Fruit fly (Drosophila melanogaster) whole organism, prepupa: ENCODE measurements around the gene UbcE2H.

ENCODE experiments used
- Blimp-1 ChIP-seq: fragments of 200-800 bp; sonication (Bioruptor generic); optimal IDR thresholded peaks from 3 replicates; lab custom pipeline; 2017; ENCODE audit warnings: missing biosample characterization, missing genetic modification characterization, mild to moderate bottlenecking, moderate library complexity, missing genetic modification reagents
- CG10631 ChIP-seq: fragments of 200-800 bp; sonication (Bioruptor generic); optimal IDR thresholded peaks from 2 replicates; lab custom pipeline; 2016; ENCODE audit warnings: missing biosample characterization, missing genetic modification characterization
- CG11294 ChIP-seq: fragments of 200-800 bp; sonication (Bioruptor generic); IDR thresholded peaks from 2 replicates; pipeline ENCODE4 v1.3.6; 2022; ENCODE audit warnings: missing biosample characterization, missing genetic modification characterization
- CG15336 ChIP-seq: fragments of 200-800 bp; sonication (Bioruptor generic); IDR thresholded peaks from 2 replicates; pipeline ENCODE4 v1.3.6; 2022; ENCODE audit warnings: missing biosample characterization, missing genetic modification characterization
- CG1621 ChIP-seq: fragments of 200-800 bp; sonication (Bioruptor generic); optimal IDR thresholded peaks from 3 replicates; lab custom pipeline; 2018; ENCODE audit warnings: missing biosample characterization, mild to moderate bottlenecking, missing genetic modification characterization
- CG31627 ChIP-seq: fragments of 200-800 bp; sonication (Bioruptor generic); optimal IDR thresholded peaks from 3 replicates; lab custom pipeline; 2016; ENCODE audit warnings: missing biosample characterization, missing genetic modification characterization
- CG34406 ChIP-seq: fragments of 200-800 bp; sonication (Bioruptor generic); optimal IDR thresholded peaks from 3 replicates; lab custom pipeline; 2016; ENCODE audit warnings: missing biosample characterization, missing genetic modification characterization
- CG3919 ChIP-seq: fragments of 200-800 bp; sonication (Bioruptor generic); optimal IDR thresholded peaks from 3 replicates; lab custom pipeline; 2016; ENCODE audit warnings: missing biosample characterization, missing genetic modification characterization
- CG4318 ChIP-seq: fragments of 200-800 bp; sonication (Bioruptor generic); optimal IDR thresholded peaks from 3 replicates; lab custom pipeline; 2017; ENCODE audit warnings: missing biosample characterization, mild to moderate bottlenecking, missing genetic modification characterization
- CG6163 ChIP-seq: fragments of 200-800 bp; sonication (Bioruptor generic); IDR thresholded peaks from 3 replicates; pipeline ENCODE4 v1.3.6; 2022; ENCODE audit warnings: missing biosample characterization, missing genetic modification characterization
- CG6792 ChIP-seq: fragments of 200-800 bp; sonication (Bioruptor generic); optimal IDR thresholded peaks from 3 replicates; lab custom pipeline; 2016; ENCODE audit warnings: missing biosample characterization, missing genetic modification characterization
- CG7368 ChIP-seq: fragments of 200-800 bp; sonication (Bioruptor generic); optimal IDR thresholded peaks from 3 replicates; lab custom pipeline; 2016; ENCODE audit warnings: missing biosample characterization, missing genetic modification characterization
- CG8319 ChIP-seq: fragments of 200-800 bp; sonication (Bioruptor generic); optimal IDR thresholded peaks from 3 replicates; lab custom pipeline; 2016; ENCODE audit warnings: missing biosample characterization, missing genetic modification characterization
- Eip75B ChIP-seq: fragments of 200-800 bp; sonication (Bioruptor generic); optimal IDR thresholded peaks from 3 replicates; lab custom pipeline; 2016; ENCODE audit warnings: missing biosample characterization, missing genetic modification characterization
- Eip78C ChIP-seq: fragments of 200-800 bp; sonication (Bioruptor generic); peaks from one replicate; lab custom pipeline; 2016; ENCODE audit warnings: missing biosample characterization, missing genetic modification characterization
- Eip93F ChIP-seq: fragments of 200-800 bp; sonication (Bioruptor generic); optimal IDR thresholded peaks from 2 replicates; lab custom pipeline; 2016; ENCODE audit warnings: missing biosample characterization, mild to moderate bottlenecking, missing genetic modification characterization
- Ets96B ChIP-seq: fragments of 200-800 bp; optimal IDR thresholded peaks from 2 replicates; lab custom pipeline; 2019; ENCODE audit warnings: missing biosample characterization, mild to moderate bottlenecking, missing genetic modification characterization, moderate library complexity
- Gug ChIP-seq: fragments of 200-800 bp; sonication (Bioruptor generic); IDR thresholded peaks from 2 replicates; pipeline ENCODE4 v1.3.6; 2022; ENCODE audit warnings: missing biosample characterization, missing genetic modification characterization
- Hr4 ChIP-seq: fragments of 200-800 bp; sonication (Bioruptor generic); optimal IDR thresholded peaks from 3 replicates; lab custom pipeline; 2016; ENCODE audit warnings: missing biosample characterization, missing genetic modification characterization
- Lpt ChIP-seq: fragments of 200-800 bp; sonication (Bioruptor generic); optimal IDR thresholded peaks from 3 replicates; lab custom pipeline; 2016; ENCODE audit warnings: missing biosample characterization, missing genetic modification characterization
- Met ChIP-seq: fragments of 200-800 bp; sonication (Bioruptor generic); optimal IDR thresholded peaks from 3 replicates; lab custom pipeline; 2016; ENCODE audit warnings: missing biosample characterization, missing genetic modification characterization
- OdsH ChIP-seq: fragments of 200-800 bp; sonication (Bioruptor generic); optimal IDR thresholded peaks from 3 replicates; lab custom pipeline; 2016; ENCODE audit warnings: missing biosample characterization, missing genetic modification characterization
- achi ChIP-seq: fragments of 200-800 bp; sonication (Bioruptor generic); optimal IDR thresholded peaks from 3 replicates; lab custom pipeline; 2016; ENCODE audit warnings: missing biosample characterization, missing genetic modification characterization
- dac ChIP-seq: fragments of 200-800 bp; sonication (Bioruptor generic); optimal IDR thresholded peaks from 2 replicates; lab custom pipeline; 2017; ENCODE audit warnings: missing biosample characterization, mild to moderate bottlenecking, missing genetic modification characterization
- esn ChIP-seq: fragments of 200-800 bp; sonication (Bioruptor generic); optimal IDR thresholded peaks from 2 replicates; lab custom pipeline; 2016; ENCODE audit warnings: missing biosample characterization, mild to moderate bottlenecking, missing genetic modification characterization, moderate library complexity
- fd85E ChIP-seq: fragments of 200-800 bp; sonication (Bioruptor generic); optimal IDR thresholded peaks from 3 replicates; lab custom pipeline; 2016; ENCODE audit warnings: missing biosample characterization, missing genetic modification characterization
- fkh ChIP-seq: fragments of 200-800 bp; sonication (Bioruptor generic); optimal IDR thresholded peaks from 3 replicates; lab custom pipeline; 2017; ENCODE audit warnings: missing biosample characterization, mild to moderate bottlenecking, missing genetic modification characterization, moderate library complexity
- lz ChIP-seq: fragments of 200-800 bp; sonication (Bioruptor generic); optimal IDR thresholded peaks from 3 replicates; lab custom pipeline; 2016; ENCODE audit warnings: missing biosample characterization, missing genetic modification characterization
- net ChIP-seq: fragments of 200-800 bp; sonication (Bioruptor generic); optimal IDR thresholded peaks from 3 replicates; lab custom pipeline; 2016; ENCODE audit warnings: missing biosample characterization, missing genetic modification characterization
- salr ChIP-seq, 2 experiments: fragments of 200-800 bp; sonication (Bioruptor generic); optimal IDR thresholded peaks; 3 replicates each; lab custom pipeline; 2016 to 2018; ENCODE audit warnings: missing biosample characterization in 2 of 2, missing genetic modification characterization in 2 of 2, mild to moderate bottlenecking in 1 of 2
- spab ChIP-seq: fragments of 200-800 bp; sonication (Bioruptor generic); optimal IDR thresholded peaks from 2 replicates; lab custom pipeline; 2017; ENCODE audit warnings: missing biosample characterization, mild to moderate bottlenecking, missing genetic modification characterization, missing genetic modification reagents
- ss ChIP-seq, 2 experiments: fragments of 200-800 bp; sonication (Bioruptor generic); optimal IDR thresholded peaks; 2 replicates in 1 of 2; 3 replicates in 1 of 2; lab custom pipeline; 2017 to 2018; ENCODE audit warnings: mild to moderate bottlenecking in 2 of 2, missing biosample characterization in 2 of 2, missing genetic modification characterization in 2 of 2, moderate library complexity in 1 of 2
- topi ChIP-seq: fragments of 200-800 bp; sonication (Bioruptor generic); optimal IDR thresholded peaks from 3 replicates; lab custom pipeline; 2016; ENCODE audit warnings: missing biosample characterization, missing genetic modification characterization
- vri ChIP-seq: fragments of 200-800 bp; sonication (Bioruptor generic); optimal IDR thresholded peaks from 3 replicates; lab custom pipeline; 2016; ENCODE audit warnings: missing biosample characterization, mild to moderate bottlenecking, missing genetic modification characterization

UbcE2H gene

dm6 chrX:8056597-8057228, 37.2 kb downstream of the UbcE2H start (continued):
- TF ChIP-seq spab (GFP tag; lab: Kevin White, UChicago) (no peak), Eip75B (no peak), Eip93F (GFP tag; lab: Kevin White, UChicago) (no peak), Lpt (peak; percentile 8), fd85E (GFP tag; lab: Kevin White, UChicago) (no peak), Hr4 (GFP tag; lab: Kevin White, UChicago) (no peak), OdsH (GFP tag; lab: Kevin White, UChicago) (no peak), CG6792 (GFP tag; lab: Kevin White, UChicago) (no peak), CG34406 (GFP tag; lab: Kevin White, UChicago) (no peak), CG8319 (no peak), Blimp-1 (GFP tag; lab: Kevin White, UChicago) (no peak), Met (GFP tag; lab: Kevin White, UChicago) (no peak), Eip78C (GFP tag; lab: Kevin White, UChicago) (peak; percentile 74), esn (GFP tag; lab: Kevin White, UChicago) (no peak), lz (no peak), salr (GFP tag; optimal IDR thresholded peaks at IDR 0.05; lab: Kevin White, UChicago) (no peak)
- TF ChIP-seq, all 60 proteins: peak for 14

dm6 chrX:8056084-8056483, 37.8 kb downstream of the UbcE2H start:
- TF ChIP-seq CG10631 (GFP tag; lab: Kevin White, UChicago) (no peak), CG15336 (GFP tag; lab: Robert Waterston, UW) (no peak), CG4318 (GFP tag; lab: Kevin White, UChicago) (no peak), CG8319 (no peak), vri (GFP tag; lab: Kevin White, UChicago) (peak; percentile 51), net (GFP tag; lab: Kevin White, UChicago) (no peak), CG7368 (GFP tag; lab: Kevin White, UChicago) (no peak), CG6163 (GFP tag; lab: Robert Waterston, UW) (no peak), CG11294 (GFP tag; lab: Robert Waterston, UW) (no peak), CG1621 (tag; lab: Kevin White, UChicago) (no peak), Eip78C (GFP tag; lab: Kevin White, UChicago) (no peak), fkh (GFP tag; lab: Kevin White, UChicago) (peak; percentile 4), Gug (GFP tag; lab: Robert Waterston, UW) (no peak), Eip93F (GFP tag; lab: Kevin White, UChicago) (no peak), CG3919 (GFP tag; lab: Kevin White, UChicago) (no peak), topi (GFP tag; lab: Kevin White, UChicago) (no peak)
- TF ChIP-seq, all 60 proteins: peak for 2

dm6 chrX:8049292-8049691, 44.6 kb downstream of the UbcE2H start:
- peak; percentile 50 for TF ChIP-seq fkh (GFP tag; lab: Kevin White, UChicago)
- no peak for TF ChIP-seq net (GFP tag; lab: Kevin White, UChicago)

- no peak for TF ChIP-seq dac (GFP tag; lab: Kevin White, UChicago)
- TF ChIP-seq Eip93F (GFP tag; lab: Kevin White, UChicago) = no peak
- no peak for TF ChIP-seq Met (GFP tag; lab: Kevin White, UChicago)
- no peak for TF ChIP-seq Ets96B (tag; lab: Kevin White, UChicago)
- no peak for TF ChIP-seq ss (GFP tag; optimal IDR thresholded peaks at IDR 0.05; lab: Kevin White, UChicago)
- TF ChIP-seq CG31627 (GFP tag; lab: Kevin White, UChicago) = no peak
- TF ChIP-seq achi (GFP tag; lab: Kevin White, UChicago) = no peak
- TF ChIP-seq fd85E (GFP tag; lab: Kevin White, UChicago) = no peak
Measured at dm6 chrX:8046520-8046919, 47.3 kb downstream of the UbcE2H start.
